Worm (Caenorhabditis elegans) whole organism, L3 larva: Measurements from ENCODE around the gene Y43F8B.13.

Experiments
- aly-2 ChIP-seq: fragments of 150-350 bp; optimal IDR thresholded peaks from 2 replicates; lab custom pipeline; 2014; ENCODE audit warnings: missing biosample characterization, missing genetic modification characterization
- fkh-2 ChIP-seq: fragments of 150-350 bp; optimal IDR thresholded peaks from 2 replicates; lab custom pipeline; 2014; ENCODE audit warnings: missing biosample characterization, missing genetic modification reagents, missing genetic modification characterization
- fos-1 ChIP-seq: fragments of 150-350 bp; optimal IDR thresholded peaks from 2 replicates; lab custom pipeline; 2014; ENCODE audit warnings: missing biosample characterization, missing genetic modification characterization
- nhr-237 ChIP-seq: fragments of 150-350 bp; optimal IDR thresholded peaks from 2 replicates; lab custom pipeline; 2014; ENCODE audit warnings: missing biosample characterization, missing genetic modification characterization
- nhr-25 ChIP-seq: sonication (generic microtip); optimal IDR thresholded peaks from 2 replicates; lab custom pipeline; 2017; ENCODE audit warnings: missing biosample characterization, missing genetic modification characterization
- nhr-77 ChIP-seq: fragments of 150-350 bp; optimal IDR thresholded peaks from 2 replicates; lab custom pipeline; 2014; ENCODE audit warnings: missing biosample characterization, missing genetic modification characterization
- snpc-4 ChIP-seq: fragments of 150-350 bp; optimal IDR thresholded peaks from 2 replicates; lab custom pipeline; 2014; ENCODE audit warnings: missing biosample characterization, missing genetic modification characterization

- TF ChIP-seq snpc-4 (tag; lab: Kevin White, UChicago) (no peak), fkh-2 (no peak), nhr-77 (no peak), nhr-237 (tag; lab: Kevin White, UChicago) (no peak), aly-2 (no peak), nhr-25 (tag; lab: Kevin White, UChicago) (no peak), fos-1 (tag; lab: Kevin White, UChicago) (no peak)
These were observed 46.9 kb downstream of the Y43F8B.13 start, which contains the start of gene Y43F8B.3 for ce11 chrV:19502579-19503151.
